Worm (Caenorhabditis elegans) whole organism, L3 larva: Measurements from ENCODE around the gene W04B5.5.

Experiments used
- R02D3.7 ChIP-seq: fragments of 150-350 bp; optimal IDR thresholded peaks from 2 replicates; lab custom pipeline; 2014; ENCODE audit warnings: missing biosample characterization, missing genetic modification characterization
- ZK546.5 ChIP-seq: sonication (generic microtip); optimal IDR thresholded peaks from 2 replicates; lab custom pipeline; 2017; ENCODE audit warnings: missing biosample characterization, missing genetic modification characterization
- ama-1 ChIP-seq: fragments of 150-350 bp; optimal IDR thresholded peaks from 2 replicates; lab custom pipeline; 2018
- ceh-28 ChIP-seq: fragments of 150-350 bp; optimal IDR thresholded peaks from 2 replicates; lab custom pipeline; 2014; ENCODE audit warnings: missing biosample characterization, missing genetic modification reagents, missing genetic modification characterization
- ceh-82 ChIP-seq: fragments of 150-350 bp; optimal IDR thresholded peaks from 2 replicates; lab custom pipeline; 2014; ENCODE audit warnings: missing biosample characterization, missing genetic modification characterization
- ceh-9 ChIP-seq: sonication (generic microtip); optimal IDR thresholded peaks from 2 replicates; lab custom pipeline; 2018; ENCODE audit warnings: missing biosample characterization, missing genetic modification characterization
- daf-12 ChIP-seq: fragments of 150-350 bp; optimal IDR thresholded peaks from 2 replicates; lab custom pipeline; 2014; ENCODE audit warnings: missing biosample characterization, missing genetic modification reagents, missing genetic modification characterization
- elt-1 ChIP-seq: fragments of 150-350 bp; optimal IDR thresholded peaks from 2 replicates; lab custom pipeline; 2014; ENCODE audit warnings: missing biosample characterization, missing genetic modification characterization
- elt-2 ChIP-seq: sonication (generic microtip); optimal IDR thresholded peaks from 2 replicates; lab custom pipeline; 2016; ENCODE audit warnings: missing genetic modification reagents, mild to moderate bottlenecking, missing genetic modification characterization, missing compliant biosample characterization
- eor-1 ChIP-seq, 2 experiments: fragments of 150-350 bp; optimal IDR thresholded peaks; 2 replicates each; lab custom pipeline; 2014 to 2018; ENCODE audit warnings: missing biosample characterization in 2 of 2, missing genetic modification characterization in 2 of 2
- fkh-10 ChIP-seq: sonication (generic microtip); optimal IDR thresholded peaks from 2 replicates; lab custom pipeline; 2017; ENCODE audit warnings: missing biosample characterization, missing genetic modification reagents, missing genetic modification characterization
- fkh-2 ChIP-seq: fragments of 150-350 bp; optimal IDR thresholded peaks from 2 replicates; lab custom pipeline; 2014; ENCODE audit warnings: missing biosample characterization, missing genetic modification reagents, missing genetic modification characterization
- fos-1 ChIP-seq: fragments of 150-350 bp; optimal IDR thresholded peaks from 2 replicates; lab custom pipeline; 2014; ENCODE audit warnings: missing biosample characterization, missing genetic modification characterization
- hmg-11 ChIP-seq: sonication (generic microtip); optimal IDR thresholded peaks from 2 replicates; lab custom pipeline; 2016; ENCODE audit warnings: missing genetic modification characterization, missing compliant biosample characterization
- jun-1 ChIP-seq: fragments of 150-350 bp; optimal IDR thresholded peaks from 2 replicates; lab custom pipeline; 2014; ENCODE audit warnings: missing biosample characterization, missing genetic modification reagents, missing genetic modification characterization
- lin-15B ChIP-seq: fragments of 150-350 bp; optimal IDR thresholded peaks from 2 replicates; lab custom pipeline; 2014; ENCODE audit warnings: missing biosample characterization, missing genetic modification characterization
- lin-39 ChIP-seq: fragments of 150-350 bp; optimal IDR thresholded peaks from 2 replicates; lab custom pipeline; 2018; ENCODE audit warnings: missing biosample characterization, missing genetic modification reagents, missing genetic modification characterization
- lsy-12 ChIP-seq: sonication (generic microtip); optimal IDR thresholded peaks from 2 replicates; lab custom pipeline; 2016; ENCODE audit warnings: mild to moderate bottlenecking, missing genetic modification characterization, missing compliant biosample characterization
- nfya-1 ChIP-seq: sonication (generic microtip); optimal IDR thresholded peaks from 2 replicates; lab custom pipeline; 2017; ENCODE audit warnings: missing genetic modification characterization, mild to moderate bottlenecking, missing compliant biosample characterization, antibody characterized with exemption, moderate library complexity; ENCODE audit not compliant: insufficient read depth
- nhr-11 ChIP-seq: fragments of 150-350 bp; optimal IDR thresholded peaks from 2 replicates; lab custom pipeline; 2014; ENCODE audit warnings: missing biosample characterization, missing genetic modification characterization
- nhr-12 ChIP-seq: fragments of 150-350 bp; optimal IDR thresholded peaks from 2 replicates; lab custom pipeline; 2014; ENCODE audit warnings: missing biosample characterization, missing genetic modification characterization
- nhr-23 ChIP-seq: fragments of 150-350 bp; optimal IDR thresholded peaks from 2 replicates; lab custom pipeline; 2014; ENCODE audit warnings: missing biosample characterization, missing genetic modification reagents, missing genetic modification characterization
- nhr-237 ChIP-seq: fragments of 150-350 bp; optimal IDR thresholded peaks from 2 replicates; lab custom pipeline; 2014; ENCODE audit warnings: missing biosample characterization, missing genetic modification characterization
- nhr-25 ChIP-seq: sonication (generic microtip); optimal IDR thresholded peaks from 2 replicates; lab custom pipeline; 2017; ENCODE audit warnings: missing biosample characterization, missing genetic modification characterization
- nhr-28 ChIP-seq: fragments of 150-350 bp; optimal IDR thresholded peaks from 2 replicates; lab custom pipeline; 2014; ENCODE audit warnings: missing biosample characterization, missing genetic modification characterization
- nhr-77 ChIP-seq: fragments of 150-350 bp; optimal IDR thresholded peaks from 2 replicates; lab custom pipeline; 2014; ENCODE audit warnings: missing biosample characterization, missing genetic modification characterization
- pha-4 ChIP-seq: fragments of 150-350 bp; optimal IDR thresholded peaks from 2 replicates; lab custom pipeline; 2014; ENCODE audit warnings: missing biosample characterization, missing genetic modification reagents, missing genetic modification characterization
- pqm-1 ChIP-seq: fragments of 150-350 bp; optimal IDR thresholded peaks from 2 replicates; lab custom pipeline; 2017; ENCODE audit warnings: missing biosample characterization, missing genetic modification characterization, inconsistent platforms
- skn-1 ChIP-seq: fragments of 150-350 bp; optimal IDR thresholded peaks from 2 replicates; lab custom pipeline; 2014; ENCODE audit warnings: missing biosample characterization, missing genetic modification characterization
- snpc-4 ChIP-seq: fragments of 150-350 bp; optimal IDR thresholded peaks from 2 replicates; lab custom pipeline; 2014; ENCODE audit warnings: missing biosample characterization, missing genetic modification characterization
- tbx-2 ChIP-seq: sonication (generic microtip); optimal IDR thresholded peaks from 2 replicates; lab custom pipeline; 2016; ENCODE audit warnings: mild to moderate bottlenecking, missing genetic modification characterization, missing compliant biosample characterization
- unc-39 ChIP-seq: sonication (generic microtip); optimal IDR thresholded peaks from 4 replicates; lab custom pipeline; 2017; ENCODE audit warnings: missing biosample characterization, missing genetic modification characterization
- zag-1 ChIP-seq: fragments of 150-350 bp; optimal IDR thresholded peaks from 2 replicates; lab custom pipeline; 2014; ENCODE audit warnings: missing biosample characterization, missing genetic modification characterization
- ztf-4 ChIP-seq: fragments of 150-350 bp; optimal IDR thresholded peaks from 2 replicates; lab custom pipeline; 2014; ENCODE audit warnings: missing biosample characterization, missing genetic modification characterization

The W04B5.5 gene

ce11 chrIII:2418159-2418658 is at the start of gene W04B5.5, which contains the start of gene W04B5.3:
TSS of gene W04B5.5 (minus strand) at chrIII:2418209.
TSS of gene W04B5.3 (plus strand) at chrIII:2418514.
- TF ChIP-seq skn-1 (tag; lab: Kevin White, UChicago) = peak; percentile 43
- peak; percentile 60 for TF ChIP-seq nhr-23 (tag; lab: Kevin White, UChicago)
- peak; percentile 3 for TF ChIP-seq ceh-82
- no peak for TF ChIP-seq zag-1 (tag; lab: Kevin White, UChicago)
- TF ChIP-seq pha-4 (tag; lab: Kevin White, UChicago) = peak; percentile 98
- TF ChIP-seq hmg-11 = peak; percentile 78
- TF ChIP-seq eor-1 (tag; optimal IDR thresholded peaks at IDR 0.05; lab: Kevin White, UChicago) = no peak
- no peak for TF ChIP-seq nhr-77
- TF ChIP-seq R02D3.7 (tag; lab: Kevin White, UChicago) = peak; percentile 69
- no peak for TF ChIP-seq nhr-28
- TF ChIP-seq elt-2 (tag; lab: Kevin White, UChicago) = peak; percentile 86
- TF ChIP-seq nfya-1 (tag; lab: Kevin White, UChicago) = peak; percentile 68
- TF ChIP-seq ceh-28 (tag; lab: Kevin White, UChicago) = peak; percentile 80
- peak; percentile 47 for TF ChIP-seq lin-15B
- TF ChIP-seq elt-1 = no peak
- TF ChIP-seq lsy-12 = no peak
- TF ChIP-seq jun-1 = peak; percentile 70
- TF ChIP-seq lin-39 = peak; percentile 28
- peak; percentile 72 for TF ChIP-seq pqm-1 (tag; lab: Kevin White, UChicago)
- TF ChIP-seq nhr-12 (tag; lab: Kevin White, UChicago) = no peak
- TF ChIP-seq ama-1 (lab: Kevin White, UChicago) = no peak
- no peak for TF ChIP-seq fkh-10 (GFP tag; lab: Kevin White, UChicago)

ce11 chrIII:2458742-2459141 is 40.7 kb upstream of the W04B5.5 start, which contains the start of gene E02H9.3:
TSS of gene E02H9.3 (plus strand) at chrIII:2459042.
- peak; percentile 8 for TF ChIP-seq elt-2 (tag; lab: Kevin White, UChicago)

- TF ChIP-seq nhr-25 (tag; lab: Kevin White, UChicago) = no peak
- peak; percentile 39 for TF ChIP-seq pha-4 (tag; lab: Kevin White, UChicago)
- no peak for TF ChIP-seq fkh-10 (GFP tag; lab: Kevin White, UChicago)
- TF ChIP-seq jun-1 = peak; percentile 21
- no peak for TF ChIP-seq fos-1 (tag; lab: Kevin White, UChicago)
- no peak for TF ChIP-seq nhr-23 (tag; lab: Kevin White, UChicago)
- no peak for TF ChIP-seq tbx-2 (tag; lab: Kevin White, UChicago)
- no peak for TF ChIP-seq nhr-11 (tag; lab: Kevin White, UChicago)
- TF ChIP-seq ceh-28 (tag; lab: Kevin White, UChicago) = no peak
- TF ChIP-seq elt-2 (tag; lab: Kevin White, UChicago) = peak; percentile 82
- peak; percentile 97 for TF ChIP-seq pqm-1 (tag; lab: Kevin White, UChicago)
These were observed 36.8 kb upstream of the W04B5.5 start, which contains the start of gene nhr-121 for ce11 chrIII:2454757-2455306. TSS of gene nhr-121 (minus strand) at chrIII:2454807.

- peak; percentile 30 for TF ChIP-seq elt-2 (tag; lab: Kevin White, UChicago)
- TF ChIP-seq ceh-9 (tag; lab: Kevin White, UChicago) = no peak
- TF ChIP-seq lin-15B = no peak
- TF ChIP-seq unc-39 (tag; lab: Kevin White, UChicago) = no peak
- no peak for TF ChIP-seq ZK546.5
- TF ChIP-seq, all 47 proteins: peak for 1
These were observed 27.7 kb upstream of the W04B5.5 start, which contains the start of the genes E02H9.7 and klo-2 for ce11 chrIII:2445574-2446259. TSS of gene E02H9.7 (minus strand) at chrIII:2445674. TSS of gene klo-2 (plus strand) at chrIII:2446209.

ce11 chrIII:2438543-2438942 is 20.5 kb upstream of the W04B5.5 start, which contains the start of gene E02H9.13:
TSS of gene E02H9.13 (minus strand) at chrIII:2438741.
- TF ChIP-seq elt-1 (no peak), ceh-28 (tag; lab: Kevin White, UChicago) (no peak), nfya-1 (tag; lab: Kevin White, UChicago) (no peak), fkh-2 (tag; lab: Kevin White, UChicago) (no peak), tbx-2 (tag; lab: Kevin White, UChicago) (no peak), ceh-9 (tag; lab: Kevin White, UChicago) (no peak), pqm-1 (tag; lab: Kevin White, UChicago) (no peak), ztf-4 (tag; lab: Kevin White, UChicago) (no peak), lin-15B (no peak), daf-12 (tag; lab: Kevin White, UChicago) (no peak), pha-4 (tag; lab: Kevin White, UChicago) (no peak), nhr-23 (tag; lab: Kevin White, UChicago) (no peak), snpc-4 (no peak), nhr-237 (tag; lab: Kevin White, UChicago) (no peak), hmg-11 (no peak), unc-39 (tag; lab: Kevin White, UChicago) (no peak), elt-2 (tag; lab: Kevin White, UChicago) (no peak)
